Worm (Caenorhabditis elegans) whole organism, early embryonic: ENCODE data around the gene nhr-116.

Experiments
- B0310.2 ChIP-seq: sonication (generic microtip); optimal IDR thresholded peaks from 2 replicates; lab custom pipeline; 2016; ENCODE audit warnings: mild to moderate bottlenecking, missing genetic modification characterization, missing compliant biosample characterization
- F13C5.2 ChIP-seq: sonication (generic microtip); optimal IDR thresholded peaks from 2 replicates; lab custom pipeline; 2017; ENCODE audit warnings: mild to moderate bottlenecking, missing genetic modification characterization, inconsistent platforms, missing compliant biosample characterization
- aly-1 ChIP-seq: sonication (generic microtip); optimal IDR thresholded peaks from 2 replicates; lab custom pipeline; 2016; ENCODE audit warnings: missing genetic modification characterization, missing compliant biosample characterization
- ama-1 ChIP-seq: fragments of 150-350 bp; optimal IDR thresholded peaks from 2 replicates; lab custom pipeline; 2014
- ceh-13 ChIP-seq: fragments of 200-800 bp; sonication (Bioruptor generic); optimal IDR thresholded peaks from 2 replicates; lab custom pipeline; 2018; ENCODE audit warnings: mild to moderate bottlenecking, missing genetic modification characterization, missing compliant biosample characterization
- ceh-36 ChIP-seq: sonication (generic microtip); optimal IDR thresholded peaks from 2 replicates; lab custom pipeline; 2016; ENCODE audit warnings: missing genetic modification characterization, inconsistent platforms, missing compliant biosample characterization
- ets-7 ChIP-seq: sonication (generic microtip); optimal IDR thresholded peaks from 2 replicates; lab custom pipeline; 2016; ENCODE audit warnings: missing genotype, missing genetic modification characterization, missing compliant biosample characterization
- flt-1 ChIP-seq: fragments of 200-800 bp; sonication (Bioruptor generic); IDR thresholded peaks from 2 replicates; pipeline ENCODE4 v1.3.6; 2022; ENCODE audit warnings: missing genetic modification characterization, missing compliant biosample characterization
- hmbx-1 ChIP-seq: sonication (generic microtip); optimal IDR thresholded peaks from 2 replicates; lab custom pipeline; 2016; ENCODE audit warnings: mild to moderate bottlenecking, missing genetic modification characterization, missing compliant biosample characterization
- hmg-4 ChIP-seq: fragments of 200-800 bp; sonication (Bioruptor generic); optimal IDR thresholded peaks from 2 replicates; lab custom pipeline; 2018; ENCODE audit warnings: mild to moderate bottlenecking, missing genetic modification characterization, missing compliant biosample characterization
- hnd-1 ChIP-seq: sonication (generic microtip); optimal IDR thresholded peaks from 2 replicates; lab custom pipeline; 2016; ENCODE audit warnings: missing genetic modification characterization, missing compliant biosample characterization
- pes-1 ChIP-seq: fragments of 200-800 bp; sonication (Bioruptor generic); IDR thresholded peaks from 2 replicates; pipeline ENCODE4 v1.3.6; 2022; ENCODE audit warnings: missing genetic modification reagents, missing genetic modification characterization, missing compliant biosample characterization
- scrt-1 ChIP-seq: fragments of 200-800 bp; sonication (Bioruptor generic); IDR thresholded peaks from 2 replicates; pipeline ENCODE4 v1.3.6; 2022; ENCODE audit warnings: missing genetic modification characterization, missing compliant biosample characterization
- sea-1 ChIP-seq: fragments of 200-800 bp; sonication (Bioruptor generic); conservative IDR thresholded peaks from 2 replicates; pipeline ENCODE4 v1.3.6; 2022; ENCODE audit warnings: missing genetic modification characterization, missing compliant biosample characterization
- tbx-11 ChIP-seq: fragments of 200-800 bp; sonication (Bioruptor generic); IDR thresholded peaks from 2 replicates; pipeline ENCODE4 v1.3.6; 2022; ENCODE audit warnings: missing genetic modification characterization, missing compliant biosample characterization
- tbx-37 ChIP-seq: fragments of 200-800 bp; sonication (Bioruptor generic); conservative IDR thresholded peaks from 2 replicates; pipeline ENCODE4 v1.3.6; 2022; ENCODE audit warnings: missing genetic modification reagents, missing genetic modification characterization, missing compliant biosample characterization
- tra-4 ChIP-seq: sonication (generic microtip); optimal IDR thresholded peaks from 2 replicates; lab custom pipeline; 2017; ENCODE audit warnings: missing genetic modification characterization, missing compliant biosample characterization

nhr-116 gene

DNA sequence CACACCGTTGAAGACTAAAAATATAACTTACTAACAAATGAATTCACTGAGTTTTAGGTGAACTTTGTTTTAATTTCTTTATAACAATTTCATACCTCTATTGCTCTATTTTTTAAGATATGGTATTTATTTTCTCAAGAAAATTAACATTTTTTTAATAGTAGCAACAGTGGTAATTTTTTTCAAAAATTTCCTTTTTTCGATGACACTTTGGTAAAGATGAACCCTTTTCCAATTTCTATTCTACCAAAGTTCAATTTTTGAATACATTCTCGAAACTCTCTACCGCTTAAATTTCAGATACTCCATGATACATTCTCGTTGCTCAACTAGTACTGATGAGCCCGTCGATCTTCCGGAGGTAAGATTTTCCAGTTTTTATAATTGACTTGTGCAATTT, at the start of gene nhr-116:
nhr-116 (plus strand) TSS at position 301 of the 400 bp plus-strand sequence.
- no peak for TF ChIP-seq ama-1 (lab: Kevin White, UChicago)
- no peak for TF ChIP-seq hmbx-1 (tag; lab: Kevin White, UChicago)
- TF ChIP-seq scrt-1 (GFP tag; lab: Robert Waterston, UW), result no peak
- no peak for TF ChIP-seq F13C5.2 (tag; lab: Kevin White, UChicago)
- no peak for TF ChIP-seq ceh-13 (GFP tag; lab: Kevin White, UChicago)
- TF ChIP-seq hnd-1 (tag; lab: Kevin White, UChicago), result no peak
- no peak for TF ChIP-seq sea-1
- no peak for TF ChIP-seq tra-4 (tag; lab: Kevin White, UChicago)
- no peak for TF ChIP-seq aly-1 (tag; lab: Kevin White, UChicago)
- no peak for TF ChIP-seq tbx-11 (GFP tag; lab: Robert Waterston, UW)
- TF ChIP-seq pes-1 (GFP tag; lab: Robert Waterston, UW), result no peak
- TF ChIP-seq flt-1 (GFP tag; lab: Robert Waterston, UW), result no peak
- no peak for TF ChIP-seq ets-7 (tag; lab: Kevin White, UChicago)
- TF ChIP-seq ceh-36 (tag; lab: Kevin White, UChicago), result no peak
- no peak for TF ChIP-seq B0310.2 (tag; lab: Kevin White, UChicago)
- no peak for TF ChIP-seq tbx-37
- no peak for TF ChIP-seq hmg-4 (GFP tag; lab: Kevin White, UChicago)

DNA sequence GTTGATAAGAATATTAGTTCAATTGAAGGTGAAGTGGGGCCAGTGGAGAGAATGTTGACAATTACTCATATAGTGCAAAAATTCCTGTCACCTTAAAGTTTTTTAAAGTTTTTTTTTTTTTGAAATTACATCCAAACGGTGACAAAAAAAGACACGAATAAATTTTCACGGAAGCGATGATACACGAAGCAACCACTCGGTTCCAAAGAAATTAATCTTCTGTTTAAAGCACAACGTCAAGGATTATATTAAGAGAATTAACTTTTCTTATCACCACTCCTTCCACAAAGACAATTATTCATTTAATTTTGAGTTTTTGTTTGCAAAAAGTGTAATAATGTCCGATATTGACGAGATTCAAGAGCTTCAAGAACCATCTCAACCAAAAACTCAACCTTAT, 46.6 kb upstream of the nhr-116 start, which contains the start of gene clec-28:
clec-28 (plus strand) TSS at position 301 of the 400 bp plus-strand sequence.
- TF ChIP-seq hmg-4 (GFP tag; lab: Kevin White, UChicago) (no peak), pes-1 (GFP tag; lab: Robert Waterston, UW) (no peak), ama-1 (lab: Kevin White, UChicago) (no peak), scrt-1 (GFP tag; lab: Robert Waterston, UW) (no peak), hnd-1 (tag; lab: Kevin White, UChicago) (no peak), tra-4 (tag; lab: Kevin White, UChicago) (no peak), ets-7 (tag; lab: Kevin White, UChicago) (no peak), ceh-36 (tag; lab: Kevin White, UChicago) (no peak), B0310.2 (tag; lab: Kevin White, UChicago) (no peak), aly-1 (tag; lab: Kevin White, UChicago) (no peak), ceh-13 (GFP tag; lab: Kevin White, UChicago) (no peak)

DNA sequence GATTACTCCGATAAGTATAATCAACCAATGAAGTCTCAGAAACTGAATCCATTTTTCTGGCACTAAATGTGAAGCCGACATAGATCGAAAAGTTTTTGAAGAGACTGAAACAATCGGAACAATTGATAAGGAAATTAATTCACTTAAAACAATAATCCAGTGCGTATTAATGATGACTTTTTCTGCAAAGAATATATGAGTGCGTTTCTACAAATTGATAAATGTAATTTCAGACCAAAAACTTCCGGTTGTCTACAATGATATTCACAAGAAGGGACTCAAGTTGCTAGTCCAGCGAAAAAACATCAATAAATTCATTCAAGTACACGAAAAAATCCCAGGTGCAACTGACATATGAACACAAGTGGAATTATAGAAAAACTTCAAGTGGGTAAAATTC, 42.3 kb upstream of the nhr-116 start, which contains the start of gene clec-33:
clec-33 (minus strand) TSS at position 101 of the 400 bp plus-strand sequence.
- TF ChIP-seq pes-1 (GFP tag; lab: Robert Waterston, UW) (no peak), ama-1 (lab: Kevin White, UChicago) (no peak), hmg-4 (GFP tag; lab: Kevin White, UChicago) (no peak), hnd-1 (tag; lab: Kevin White, UChicago) (no peak), aly-1 (tag; lab: Kevin White, UChicago) (no peak), scrt-1 (GFP tag; lab: Robert Waterston, UW) (no peak), ets-7 (tag; lab: Kevin White, UChicago) (no peak), B0310.2 (tag; lab: Kevin White, UChicago) (no peak), F13C5.2 (tag; lab: Kevin White, UChicago) (no peak), sea-1 (no peak), tra-4 (tag; lab: Kevin White, UChicago) (no peak), hmbx-1 (tag; lab: Kevin White, UChicago) (no peak), tbx-11 (GFP tag; lab: Robert Waterston, UW) (no peak), flt-1 (GFP tag; lab: Robert Waterston, UW) (no peak), tbx-37 (no peak)

DNA sequence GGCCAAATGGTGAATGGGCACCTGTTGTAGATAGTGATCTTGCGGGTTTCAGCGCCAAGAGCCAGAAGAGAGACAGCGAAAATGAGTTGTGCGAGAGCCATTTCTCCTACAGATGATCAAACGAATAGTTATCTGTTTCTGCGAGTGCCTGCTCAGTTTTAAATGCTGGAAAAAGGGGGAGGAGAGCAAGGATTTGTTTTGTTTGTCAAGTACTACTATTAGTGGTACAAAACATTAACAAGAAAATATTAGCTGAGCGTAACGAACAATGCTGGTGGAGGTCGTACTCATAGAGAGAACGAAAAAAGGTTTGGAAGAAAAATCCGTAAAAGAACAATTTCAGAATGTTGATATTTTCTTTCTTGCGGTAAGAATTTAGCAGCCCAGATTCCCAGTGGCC, 40.6 kb upstream of the nhr-116 start, which contains the start of gene thn-4:
thn-4 (minus strand) TSS at position 101 of the 400 bp plus-strand sequence.
- TF ChIP-seq hmg-4 (GFP tag; lab: Kevin White, UChicago), result no peak

DNA sequence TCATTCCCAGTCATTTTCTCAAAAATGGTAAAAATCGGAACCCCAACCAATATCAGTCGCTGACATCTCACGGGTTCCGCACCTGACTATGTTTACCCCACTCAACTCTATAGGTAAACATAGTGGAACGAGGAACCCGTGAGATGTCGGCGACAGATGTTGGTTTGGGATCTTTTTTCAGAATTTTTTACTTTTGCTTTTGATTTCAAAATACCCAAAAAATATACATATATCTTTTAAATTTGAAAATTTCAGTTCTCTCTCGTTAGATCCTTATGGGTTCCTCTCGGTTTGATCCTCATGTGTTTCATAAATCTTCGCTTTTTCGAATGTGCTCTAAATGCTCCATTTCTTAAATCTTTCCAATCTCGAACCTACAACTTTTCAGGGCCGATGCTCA, 38.4 kb upstream of the nhr-116 start, which contains the start of gene srw-23:
srw-23 (plus strand) TSS at position 301 of the 400 bp plus-strand sequence.
- no peak for TF ChIP-seq F13C5.2 (tag; lab: Kevin White, UChicago)

DNA sequence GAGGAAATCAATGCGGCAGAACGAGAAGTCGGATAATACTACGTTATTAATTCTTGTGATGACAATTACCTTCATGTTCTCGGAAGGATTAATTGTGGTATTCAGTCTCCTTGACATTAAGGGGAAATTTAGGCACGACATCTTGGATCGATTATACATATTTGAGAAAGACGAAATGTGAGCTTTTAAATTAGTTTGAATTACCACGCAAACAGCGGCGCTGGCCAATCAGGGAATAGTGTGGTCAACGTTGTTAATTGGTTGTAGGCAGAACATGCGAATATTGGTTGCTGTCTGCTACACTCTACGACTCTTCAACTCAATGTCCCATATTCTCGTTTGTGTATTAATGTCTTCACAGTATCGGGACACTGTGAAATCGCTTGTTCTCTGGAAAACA, 37.1 kb upstream of the nhr-116 start, which contains the start of gene F49A5.10:
F49A5.10 (plus strand) TSS at position 301 of the 400 bp plus-strand sequence.
- TF ChIP-seq tbx-11 (GFP tag; lab: Robert Waterston, UW) (no peak), ama-1 (lab: Kevin White, UChicago) (no peak), ceh-36 (tag; lab: Kevin White, UChicago) (no peak), tbx-37 (no peak), ceh-13 (GFP tag; lab: Kevin White, UChicago) (no peak), ets-7 (tag; lab: Kevin White, UChicago) (no peak), hmbx-1 (tag; lab: Kevin White, UChicago) (no peak), aly-1 (tag; lab: Kevin White, UChicago) (no peak), tra-4 (tag; lab: Kevin White, UChicago) (no peak)

DNA sequence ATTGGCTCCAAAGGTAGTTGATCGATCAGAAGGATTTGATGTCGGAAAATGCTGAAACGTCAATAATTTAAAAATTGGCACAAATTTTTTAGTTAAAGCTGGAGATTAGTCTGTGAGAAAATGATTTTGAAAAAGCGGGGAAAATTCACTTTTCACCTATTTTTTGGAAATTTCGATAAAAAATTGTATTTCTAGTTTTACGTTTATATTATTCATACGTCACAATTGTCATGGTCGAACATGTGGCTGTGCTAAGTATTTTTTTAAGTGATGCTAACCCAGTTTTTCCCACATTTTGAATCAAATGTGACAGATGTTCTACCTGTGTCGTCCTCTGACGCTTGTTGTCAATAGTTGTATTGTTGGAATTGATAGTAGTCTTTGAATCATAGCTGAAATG, 32.5 kb upstream of the nhr-116 start:
- TF ChIP-seq B0310.2 (tag; lab: Kevin White, UChicago), result no peak
- TF ChIP-seq flt-1 (GFP tag; lab: Robert Waterston, UW), result no peak
- no peak for TF ChIP-seq ceh-36 (tag; lab: Kevin White, UChicago)
- no peak for TF ChIP-seq hnd-1 (tag; lab: Kevin White, UChicago)
- TF ChIP-seq tbx-11 (GFP tag; lab: Robert Waterston, UW), result no peak
- TF ChIP-seq ama-1 (lab: Kevin White, UChicago), result no peak
- TF ChIP-seq ets-7 (tag; lab: Kevin White, UChicago), result no peak
- no peak for TF ChIP-seq hmbx-1 (tag; lab: Kevin White, UChicago)
- no peak for TF ChIP-seq pes-1 (GFP tag; lab: Robert Waterston, UW)
- TF ChIP-seq ceh-13 (GFP tag; lab: Kevin White, UChicago), result no peak
- TF ChIP-seq tra-4 (tag; lab: Kevin White, UChicago), result no peak
- TF ChIP-seq tbx-37, result no peak
- TF ChIP-seq aly-1 (tag; lab: Kevin White, UChicago), result no peak
- TF ChIP-seq F13C5.2 (tag; lab: Kevin White, UChicago), result no peak
- no peak for TF ChIP-seq hmg-4 (GFP tag; lab: Kevin White, UChicago)
- TF ChIP-seq sea-1, result no peak
- TF ChIP-seq scrt-1 (GFP tag; lab: Robert Waterston, UW), result no peak
